Worm (Caenorhabditis elegans) whole organism, mixed stage, embryonic: Measurements from ENCODE around the gene osgn-1.

Source experiments
- ces-1 ChIP-seq: fragments of 150-350 bp; optimal IDR thresholded peaks from 2 replicates; lab custom pipeline; 2014; ENCODE audit warnings: missing biosample characterization, missing genetic modification reagents, missing genetic modification characterization
- elt-1 ChIP-seq: sonication (generic microtip); optimal IDR thresholded peaks from 2 replicates; lab custom pipeline; 2017; ENCODE audit warnings: missing genetic modification characterization, mild to moderate bottlenecking, missing compliant biosample characterization, antibody characterized with exemption, moderate library complexity, borderline replicate concordance; ENCODE audit not compliant: insufficient read depth
- elt-3 ChIP-seq: fragments of 150-350 bp; optimal IDR thresholded peaks from 2 replicates; lab custom pipeline; 2014; ENCODE audit warnings: missing biosample characterization, missing genetic modification characterization
- mab-5 ChIP-seq: fragments of 150-350 bp; optimal IDR thresholded peaks from 2 replicates; lab custom pipeline; 2014; ENCODE audit warnings: missing biosample characterization, missing genetic modification characterization
- nhr-76 ChIP-seq: sonication (generic microtip); optimal IDR thresholded peaks from 2 replicates; lab custom pipeline; 2017; ENCODE audit warnings: missing biosample characterization, missing genetic modification characterization
- sptf-1 ChIP-seq: sonication (generic microtip); optimal IDR thresholded peaks from 2 replicates; lab custom pipeline; 2017; ENCODE audit warnings: mild to moderate bottlenecking, missing genetic modification characterization, moderate library complexity, missing compliant biosample characterization
- tbx-8 ChIP-seq: fragments of 200-800 bp; sonication (Bioruptor generic); optimal IDR thresholded peaks from 2 replicates; lab custom pipeline; 2018; ENCODE audit warnings: mild to moderate bottlenecking, missing genetic modification characterization, moderate library complexity, missing compliant biosample characterization
- zip-8 ChIP-seq: fragments of 150-350 bp; optimal IDR thresholded peaks from 2 replicates; lab custom pipeline; 2014; ENCODE audit warnings: missing biosample characterization, missing genetic modification characterization
- ztf-11 ChIP-seq: fragments of 150-350 bp; optimal IDR thresholded peaks from 2 replicates; lab custom pipeline; 2014; ENCODE audit warnings: missing biosample characterization, missing genetic modification characterization

DNA sequence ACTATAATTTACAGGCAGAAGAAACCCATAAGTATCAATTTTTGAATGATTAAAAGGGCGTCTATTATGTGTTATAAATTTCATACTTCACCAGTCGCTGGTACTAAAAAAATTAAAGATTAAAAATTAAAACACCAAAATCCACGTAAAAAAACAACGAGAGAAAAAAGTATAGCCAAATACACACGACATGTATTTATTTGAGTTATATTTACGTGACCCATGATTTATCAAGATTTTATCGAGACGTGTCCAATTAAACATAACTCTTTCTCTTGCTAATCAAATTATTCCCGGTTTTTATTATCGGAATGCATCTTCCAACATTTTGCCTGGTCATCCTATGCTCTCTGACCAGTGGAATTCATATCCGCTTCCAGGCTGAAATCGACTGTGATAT lies 60.1 kb downstream of the osgn-1 start, which contains the start of gene F36A4.4:
- no peak for TF ChIP-seq ces-1 (GFP tag; lab: Kevin White, UChicago)
- TF ChIP-seq tbx-8 (GFP tag; lab: Kevin White, UChicago) = no peak
- TF ChIP-seq ztf-11 = no peak
- no peak for TF ChIP-seq mab-5 (tag; lab: Kevin White, UChicago)
- TF ChIP-seq elt-1 (tag; lab: Kevin White, UChicago) = no peak
- no peak for TF ChIP-seq sptf-1 (tag; lab: Kevin White, UChicago)
- TF ChIP-seq zip-8 = no peak
- TF ChIP-seq nhr-76 (tag; lab: Kevin White, UChicago) = no peak
- TF ChIP-seq elt-3 (tag; lab: Kevin White, UChicago) = no peak
